Fruit fly (Drosophila melanogaster) whole organism, embryonic: ENCODE data around the gene TTLL6B.

Source experiments
- Abd-B ChIP-seq: fragments of 200-800 bp; sonication (Bioruptor generic); optimal IDR thresholded peaks from 2 replicates; lab custom pipeline; 2018; ENCODE audit warnings: missing biosample characterization, mild to moderate bottlenecking, missing genetic modification characterization, moderate library complexity
- Antp ChIP-seq: fragments of 200-800 bp; sonication (Bioruptor generic); optimal IDR thresholded peaks from 3 replicates; lab custom pipeline; 2016; ENCODE audit warnings: missing biosample characterization, missing genetic modification characterization
- Asciz ChIP-seq: fragments of 200-800 bp; sonication (Bioruptor generic); optimal IDR thresholded peaks from 2 replicates; lab custom pipeline; 2017; ENCODE audit warnings: missing biosample characterization, mild to moderate bottlenecking, missing genetic modification characterization, missing genetic modification reagents
- Atf3 ChIP-seq: fragments of 200-800 bp; sonication (Bioruptor generic); optimal IDR thresholded peaks from 3 replicates; lab custom pipeline; 2016; ENCODE audit warnings: missing biosample characterization, missing genetic modification characterization
- B-H1 ChIP-seq: fragments of 200-800 bp; sonication (Bioruptor generic); IDR thresholded peaks from 3 replicates; pipeline ENCODE4 v1.3.6; 2022; ENCODE audit warnings: missing biosample characterization, missing genetic modification characterization
- Bteb2 ChIP-seq: fragments of 200-800 bp; sonication (Bioruptor generic); optimal IDR thresholded peaks from 2 replicates; lab custom pipeline; 2016; ENCODE audit warnings: missing biosample characterization, missing genetic modification characterization
- CG10366 ChIP-seq: fragments of 200-800 bp; sonication (Bioruptor generic); IDR thresholded peaks from 2 replicates; pipeline ENCODE4 v1.3.6; 2022; ENCODE audit warnings: missing biosample characterization, missing genetic modification characterization
- CG10431 ChIP-seq: fragments of 200-800 bp; sonication (Bioruptor generic); optimal IDR thresholded peaks from 3 replicates; lab custom pipeline; 2018; ENCODE audit warnings: missing biosample characterization, mild to moderate bottlenecking, missing genetic modification characterization
- CG11085 ChIP-seq: fragments of 200-800 bp; sonication (Bioruptor generic); IDR thresholded peaks from 2 replicates; pipeline ENCODE4 v1.3.6; 2022; ENCODE audit warnings: missing biosample characterization, missing genetic modification characterization
- CG11398 ChIP-seq: fragments of 200-800 bp; sonication (Bioruptor generic); optimal IDR thresholded peaks from 2 replicates; lab custom pipeline; 2016; ENCODE audit warnings: missing biosample characterization, missing genetic modification characterization
- CG11560 ChIP-seq: fragments of 200-800 bp; sonication (Bioruptor generic); IDR thresholded peaks from 3 replicates; pipeline ENCODE4 v1.3.6; 2022; ENCODE audit warnings: missing biosample characterization, missing genetic modification characterization
- CG12104 ChIP-seq: fragments of 200-800 bp; sonication (Bioruptor generic); optimal IDR thresholded peaks from 3 replicates; lab custom pipeline; 2016; ENCODE audit warnings: missing biosample characterization, missing genetic modification characterization
- CG31224 ChIP-seq: fragments of 200-800 bp; sonication (Bioruptor generic); IDR thresholded peaks from 2 replicates; pipeline ENCODE4 v1.3.6; 2022; ENCODE audit warnings: missing biosample characterization, missing genetic modification characterization
- CG33213 ChIP-seq: fragments of 200-800 bp; sonication (Bioruptor generic); optimal IDR thresholded peaks from 3 replicates; lab custom pipeline; 2016; ENCODE audit warnings: missing biosample characterization, missing genetic modification characterization
- CG3726 ChIP-seq: fragments of 200-800 bp; sonication (Bioruptor generic); IDR thresholded peaks from 3 replicates; pipeline ENCODE4, ENCODE4 v1.3.6; 2022; ENCODE audit warnings: missing biosample characterization, missing genetic modification characterization
- CG4328 ChIP-seq: fragments of 200-800 bp; sonication (Bioruptor generic); optimal IDR thresholded peaks from 3 replicates; lab custom pipeline; 2017; ENCODE audit warnings: missing biosample characterization, missing genetic modification reagents, missing genetic modification characterization
- CG4617 ChIP-seq: fragments of 200-800 bp; sonication (Bioruptor generic); optimal IDR thresholded peaks from 3 replicates; lab custom pipeline; 2016; ENCODE audit warnings: missing biosample characterization, missing genetic modification characterization, borderline replicate concordance
- CG4854 ChIP-seq: fragments of 200-800 bp; sonication (Bioruptor generic); optimal IDR thresholded peaks from 2 replicates; lab custom pipeline; 2016; ENCODE audit warnings: missing biosample characterization, missing genetic modification characterization, inconsistent platforms
- CG6683 ChIP-seq: fragments of 200-800 bp; sonication (Bioruptor generic); optimal IDR thresholded peaks from 2 replicates; lab custom pipeline; 2017; ENCODE audit warnings: missing biosample characterization, mild to moderate bottlenecking, missing genetic modification characterization, missing genetic modification reagents
- CG7987 ChIP-seq: fragments of 200-800 bp; sonication (Bioruptor generic); optimal IDR thresholded peaks from 2 replicates; lab custom pipeline; 2018; ENCODE audit warnings: missing biosample characterization, mild to moderate bottlenecking, missing genetic modification characterization, moderate library complexity
- CG8388 ChIP-seq: fragments of 200-800 bp; sonication (Bioruptor generic); optimal IDR thresholded peaks from 2 replicates; lab custom pipeline; 2019; ENCODE audit warnings: missing biosample characterization, mild to moderate bottlenecking, missing genetic modification characterization, moderate library complexity
- CG8478 ChIP-seq: fragments of >200 bp; optimal IDR thresholded peaks from 2 replicates; lab custom pipeline; 2018
- CG9215 ChIP-seq: fragments of 200-800 bp; sonication (Bioruptor generic); IDR thresholded peaks from 2 replicates; pipeline ENCODE4 v1.3.6; 2022; ENCODE audit warnings: missing biosample characterization, missing genetic modification characterization
- CTCF ChIP-seq: fragments of 200-800 bp; sonication (Bioruptor generic); optimal IDR thresholded peaks from 2 replicates; lab custom pipeline; 2017; ENCODE audit warnings: missing biosample characterization, mild to moderate bottlenecking, missing genetic modification characterization, moderate library complexity
- Dip2 ChIP-seq: fragments of 200-800 bp; sonication (Bioruptor generic); IDR thresholded peaks from 2 replicates; pipeline ENCODE4 v1.3.6; 2022; ENCODE audit warnings: missing biosample characterization, missing genetic modification characterization
- Dip3 ChIP-seq: fragments of 200-800 bp; sonication (Bioruptor generic); optimal IDR thresholded peaks from 3 replicates; lab custom pipeline; 2016; ENCODE audit warnings: missing biosample characterization, missing genetic modification characterization
- Fer2 ChIP-seq: fragments of 200-800 bp; sonication (Bioruptor generic); optimal IDR thresholded peaks from 2 replicates; lab custom pipeline; 2018; ENCODE audit warnings: missing biosample characterization, mild to moderate bottlenecking, missing genetic modification characterization, moderate library complexity
- HHEX ChIP-seq: fragments of 200-800 bp; sonication (Bioruptor generic); optimal IDR thresholded peaks from 3 replicates; lab custom pipeline; 2017; ENCODE audit warnings: missing biosample characterization, mild to moderate bottlenecking, missing genetic modification characterization, missing genetic modification reagents
- Hey ChIP-seq: fragments of 200-800 bp; sonication (Bioruptor generic); optimal IDR thresholded peaks from 3 replicates; lab custom pipeline; 2018; ENCODE audit warnings: missing biosample characterization, mild to moderate bottlenecking, missing genetic modification characterization
- Nf-YC ChIP-seq: fragments of 200-800 bp; optimal IDR thresholded peaks from 3 replicates; lab custom pipeline; 2019; ENCODE audit warnings: missing biosample characterization, mild to moderate bottlenecking, missing genetic modification characterization, moderate library complexity
- Side ChIP-seq: fragments of 200-800 bp; sonication (Bioruptor generic); optimal IDR thresholded peaks from 2 replicates; lab custom pipeline; 2016; ENCODE audit warnings: missing biosample characterization, missing genetic modification characterization
- Sox100B ChIP-seq: fragments of 200-800 bp; sonication (Bioruptor generic); optimal IDR thresholded peaks from 3 replicates; lab custom pipeline; 2018; ENCODE audit warnings: missing biosample characterization, mild to moderate bottlenecking, missing genetic modification characterization
- YL-1 ChIP-seq: fragments of 200-800 bp; sonication (Bioruptor generic); optimal IDR thresholded peaks from 3 replicates; lab custom pipeline; 2017; ENCODE audit warnings: missing biosample characterization, mild to moderate bottlenecking, missing genetic modification characterization
- bab2 ChIP-seq: fragments of 200-800 bp; sonication (Bioruptor generic); optimal IDR thresholded peaks from 2 replicates; lab custom pipeline; 2016; ENCODE audit warnings: missing biosample characterization, missing genetic modification characterization
- bowl ChIP-seq: fragments of 200-800 bp; sonication (Bioruptor generic); IDR thresholded peaks from 2 replicates; pipeline ENCODE4 v1.3.6; 2022; ENCODE audit warnings: missing biosample characterization, missing genetic modification characterization
- caup ChIP-seq: fragments of 200-800 bp; sonication (Bioruptor generic); optimal IDR thresholded peaks from 3 replicates; lab custom pipeline; 2017; ENCODE audit warnings: missing biosample characterization, mild to moderate bottlenecking, missing genetic modification characterization, moderate library complexity; ENCODE audit not compliant: severe bottlenecking
- chif ChIP-seq, 2 experiments: fragments of 200-800 bp; sonication (Bioruptor generic); optimal IDR thresholded peaks; 3 replicates each; lab custom pipeline; 2016; ENCODE audit warnings: missing biosample characterization in 2 of 2, missing genetic modification characterization in 2 of 2
- chinmo ChIP-seq: fragments of 200-800 bp; sonication (Bioruptor generic); IDR thresholded peaks from 4 replicates; pipeline ENCODE4 v1.3.6; 2022; ENCODE audit warnings: missing biosample characterization, missing genetic modification characterization; ENCODE audit not compliant: partially characterized antibody
- corto ChIP-seq: fragments of 200-800 bp; sonication (Bioruptor generic); optimal IDR thresholded peaks from 2 replicates; lab custom pipeline; 2016; ENCODE audit warnings: missing biosample characterization, mild to moderate bottlenecking, missing genetic modification characterization, moderate library complexity
- esg ChIP-seq: fragments of 200-800 bp; sonication (Bioruptor generic); conservative IDR thresholded peaks from 2 replicates; pipeline ENCODE4 v1.3.6; 2022; ENCODE audit warnings: missing biosample characterization, missing genetic modification characterization
- fd96Cb ChIP-seq: fragments of 200-800 bp; sonication (Bioruptor generic); optimal IDR thresholded peaks from 2 replicates; lab custom pipeline; 2018; ENCODE audit warnings: missing biosample characterization, mild to moderate bottlenecking, missing genetic modification characterization, moderate library complexity
- grau ChIP-seq: fragments of 200-800 bp; optimal IDR thresholded peaks from 3 replicates; lab custom pipeline; 2019; ENCODE audit warnings: missing biosample characterization, mild to moderate bottlenecking, missing genetic modification characterization, moderate library complexity
- hb ChIP-seq: fragments of 200-800 bp; sonication (Bioruptor generic); IDR thresholded peaks from 3 replicates; pipeline ENCODE4 v1.3.6; 2022; ENCODE audit warnings: missing biosample characterization, missing genetic modification characterization; ENCODE audit not compliant: partially characterized antibody
- hth ChIP-seq: fragments of >200 bp; optimal IDR thresholded peaks from 2 replicates; lab custom pipeline; 2017; ENCODE audit warnings: inconsistent platforms
- lab ChIP-seq: fragments of 200-800 bp; sonication (Bioruptor generic); optimal IDR thresholded peaks from 3 replicates; lab custom pipeline; 2017; ENCODE audit warnings: missing biosample characterization, missing genetic modification characterization, mild to moderate bottlenecking, moderate library complexity, missing genetic modification reagents
- pan ChIP-seq, 4 experiments: fragments of >200 bp in 3 of 4; fragments of 200-800 bp in 1 of 4; sonication (Bioruptor generic) in 1 of 4; optimal IDR thresholded peaks in 3 of 4; IDR thresholded peaks in 1 of 4; 2 replicates each; pipeline versions ENCODE4 v1.3.6 to Lab custom; 2017 to 2022; ENCODE audit warnings: missing biosample characterization in 2 of 4, missing genetic modification characterization in 2 of 4, mixed read lengths in 1 of 4
- psq ChIP-seq: fragments of 200-800 bp; sonication (Bioruptor generic); optimal IDR thresholded peaks from 2 replicates; lab custom pipeline; 2017; ENCODE audit warnings: missing biosample characterization, missing genetic modification characterization
- sens-2 ChIP-seq: fragments of 200-800 bp; sonication (Bioruptor generic); IDR thresholded peaks from 2 replicates; pipeline ENCODE4 v1.3.6; 2022; ENCODE audit warnings: missing biosample characterization, missing genetic modification characterization
- sima ChIP-seq: fragments of 200-800 bp; sonication (Bioruptor generic); optimal IDR thresholded peaks from 2 replicates; lab custom pipeline; 2016; ENCODE audit warnings: missing biosample characterization, missing genetic modification characterization
- sob ChIP-seq: fragments of 200-800 bp; sonication (Bioruptor generic); IDR thresholded peaks from 2 replicates; pipeline ENCODE4 v1.3.6; 2022; ENCODE audit warnings: missing biosample characterization, missing genetic modification characterization
- wek ChIP-seq: fragments of 200-800 bp; sonication (Bioruptor generic); optimal IDR thresholded peaks from 3 replicates; lab custom pipeline; 2018; ENCODE audit warnings: missing biosample characterization, mild to moderate bottlenecking, missing genetic modification characterization, moderate library complexity

TTLL6B gene

dm6 chr3R:27282286-27282685, 31.5 kb upstream of the TTLL6B start, which contains the start of gene mrt (continued):
- peak; percentile 38 for TF ChIP-seq fd96Cb (tag; lab: Kevin White, UChicago)
- TF ChIP-seq lab (GFP tag; lab: Kevin White, UChicago) = peak; percentile 68
- TF ChIP-seq CG12104 (GFP tag; lab: Kevin White, UChicago) = peak; percentile 36
- no peak for TF ChIP-seq Sox100B (GFP tag; lab: Kevin White, UChicago)
- peak; percentile 14; the same call in 1 of the 3 replicates for TF ChIP-seq B-H1 (GFP tag; lab: Robert Waterston, UW)
- no peak for TF ChIP-seq sima (GFP tag; lab: Kevin White, UChicago)
- no peak for TF ChIP-seq wek (GFP tag; lab: Kevin White, UChicago)
- peak; percentile 100 for TF ChIP-seq CG8388
- peak; percentile 77 for TF ChIP-seq Dip3 (GFP tag; lab: Kevin White, UChicago)
- TF ChIP-seq HHEX (GFP tag; lab: Kevin White, UChicago) = peak; percentile 69
- TF ChIP-seq CG33213 (GFP tag; lab: Kevin White, UChicago) = peak; percentile 44
- peak; percentile 69 for TF ChIP-seq Antp
- TF ChIP-seq Abd-B (GFP tag; lab: Kevin White, UChicago) = no peak
- no peak for TF ChIP-seq corto
- TF ChIP-seq Fer2 (tag; lab: Kevin White, UChicago) = peak; percentile 54
- TF ChIP-seq CG4854 (GFP tag; lab: Kevin White, UChicago) = no peak
- TF ChIP-seq Nf-YC (tag; lab: Kevin White, UChicago) = no peak
- peak; percentile 28 for TF ChIP-seq bab2 (GFP tag; lab: Kevin White, UChicago)
- TF ChIP-seq CG9215 (GFP tag; lab: Robert Waterston, UW) = peak; percentile 40; the same call in 1 of the 2 replicates
- TF ChIP-seq CG4617 (GFP tag; lab: Kevin White, UChicago) = peak; percentile 12
- peak; percentile 46 for TF ChIP-seq CG11398 (GFP tag; lab: Kevin White, UChicago)
- TF ChIP-seq CG6683 (GFP tag; lab: Kevin White, UChicago) = no peak
- TF ChIP-seq CG10366 (GFP tag; lab: Robert Waterston, UW) = peak; percentile 38
- no peak for TF ChIP-seq sens-2 (GFP tag; lab: Robert Waterston, UW)
- no peak for TF ChIP-seq CTCF (GFP tag; lab: Kevin White, UChicago)
- peak; percentile 39; the same call in 1 of the 2 replicates for TF ChIP-seq sob (GFP tag; lab: Robert Waterston, UW)
- no peak for TF ChIP-seq hth (lab: Kevin White, UChicago)
- 0 out of 2 replicates have a peak, but pooled peaks have one; percentile 25 for TF ChIP-seq bowl (GFP tag; lab: Robert Waterston, UW)
- TF ChIP-seq hb (GFP tag; lab: Robert Waterston, UW) = no peak
- no peak for TF ChIP-seq chinmo (GFP tag; lab: Robert Waterston, UW)
- no peak for TF ChIP-seq CG8478
- peak; percentile 42 for TF ChIP-seq CG4328 (GFP tag; lab: Kevin White, UChicago)
- no peak for TF ChIP-seq YL-1 (GFP tag; lab: Kevin White, UChicago)
- TF ChIP-seq CG31224 (GFP tag; lab: Robert Waterston, UW) = no peak; the same call in 1 of the 2 replicates
- TF ChIP-seq CG11085 (GFP tag; lab: Robert Waterston, UW) = no peak
- TF ChIP-seq caup = peak; percentile 52
- no peak for TF ChIP-seq Hey (tag; lab: Kevin White, UChicago)
- TF ChIP-seq Atf3 (GFP tag; lab: Kevin White, UChicago) = no peak
- peak; percentile 21 for TF ChIP-seq psq (GFP tag; lab: Kevin White, UChicago)
- peak; percentile 50; the same call in 1 of the 3 replicates for TF ChIP-seq CG11560 (tag; lab: Robert Waterston, UW)
- peak; percentile 73 for TF ChIP-seq CG7987 (GFP tag; lab: Kevin White, UChicago)
- no peak for TF ChIP-seq Dip2 (GFP tag; lab: Robert Waterston, UW)
- TF ChIP-seq Side (GFP tag; lab: Kevin White, UChicago) = peak; percentile 49
- TF ChIP-seq Asciz (GFP tag; lab: Kevin White, UChicago) = peak; percentile 20
- TF ChIP-seq pan (optimal IDR thresholded peaks at IDR 0.05; lab: Kevin White, UChicago) = no peak
- peak in 1 of 2 experiments; percentile 28 for TF ChIP-seq pan (GFP tag; optimal IDR thresholded peaks at IDR 0.05 in 1 of 2, IDR thresholded peaks at IDR 0.05 in 1 of 2)
- no peak for TF ChIP-seq CG10431 (GFP tag; lab: Kevin White, UChicago)
- TF ChIP-seq CG3726 (GFP tag; lab: Robert Waterston, UW) = no peak
- TF ChIP-seq chif (GFP tag; optimal IDR thresholded peaks at IDR 0.05; lab: Kevin White, UChicago) = peak; percentile 36 to 37
- TF ChIP-seq Bteb2 (GFP tag; lab: Kevin White, UChicago) = peak; percentile 52
- peak; percentile 38 for TF ChIP-seq esg
- TF ChIP-seq grau = peak; percentile 90
